Worm (Caenorhabditis elegans) whole organism, L2 larva: ENCODE data around the gene fbxa-54.

Experiments
- fos-1 ChIP-seq: fragments of 150-350 bp; optimal IDR thresholded peaks from 2 replicates; lab custom pipeline; 2014; ENCODE audit warnings: missing biosample characterization, missing genetic modification characterization
- unc-39 ChIP-seq: fragments of 150-350 bp; optimal IDR thresholded peaks from 2 replicates; lab custom pipeline; 2014; ENCODE audit warnings: missing biosample characterization, missing genetic modification characterization
- ztf-11 ChIP-seq: sonication (generic microtip); optimal IDR thresholded peaks from 2 replicates; lab custom pipeline; 2017; ENCODE audit warnings: missing biosample characterization, missing genetic modification characterization

DNA sequence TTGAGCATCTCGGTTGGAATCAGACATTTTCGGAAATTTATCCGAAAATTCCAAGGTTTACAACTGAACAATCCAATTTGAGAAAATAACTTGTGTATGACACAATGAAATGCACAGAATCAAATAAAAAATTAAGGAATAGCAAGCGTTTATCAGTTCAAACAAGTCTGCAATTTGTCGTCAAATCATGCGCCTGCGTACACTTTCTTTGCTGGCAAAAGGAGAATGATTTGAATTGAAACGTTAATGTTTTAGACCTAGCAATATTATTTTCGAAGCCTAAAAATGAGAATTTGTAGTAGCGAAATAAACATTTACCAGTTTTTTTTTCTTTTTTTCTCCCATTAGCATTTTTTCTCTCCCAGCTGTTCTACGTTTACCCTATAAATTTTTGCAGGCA lies 5.7 kb upstream of the fbxa-54 start, which contains the start of the genes fbxa-67 and fbxa-11:
- TF ChIP-seq unc-39 (no peak), fos-1 (no peak), ztf-11 (tag; lab: Kevin White, UChicago) (no peak)
